Worm (Caenorhabditis elegans) whole organism, L3 larva: ENCODE data around the gene ndub-3.
A peak's percentile ranks its signal among the peaks of the same experiment; 100 is the strongest.

Source experiments
- ZK546.5 ChIP-seq: sonication (generic microtip); optimal IDR thresholded peaks from 2 replicates; lab custom pipeline; 2017; ENCODE audit warnings: missing biosample characterization, missing genetic modification characterization
- aly-2 ChIP-seq: fragments of 150-350 bp; optimal IDR thresholded peaks from 2 replicates; lab custom pipeline; 2014; ENCODE audit warnings: missing biosample characterization, missing genetic modification characterization
- ama-1 ChIP-seq: fragments of 150-350 bp; optimal IDR thresholded peaks from 2 replicates; lab custom pipeline; 2018
- ceh-16 ChIP-seq: sonication (generic microtip); optimal IDR thresholded peaks from 2 replicates; lab custom pipeline; 2017; ENCODE audit warnings: missing biosample characterization, missing genetic modification characterization
- ceh-28 ChIP-seq: fragments of 150-350 bp; optimal IDR thresholded peaks from 2 replicates; lab custom pipeline; 2014; ENCODE audit warnings: missing biosample characterization, missing genetic modification reagents, missing genetic modification characterization
- ceh-82 ChIP-seq: fragments of 150-350 bp; optimal IDR thresholded peaks from 2 replicates; lab custom pipeline; 2014; ENCODE audit warnings: missing biosample characterization, missing genetic modification characterization
- ceh-9 ChIP-seq: sonication (generic microtip); optimal IDR thresholded peaks from 2 replicates; lab custom pipeline; 2018; ENCODE audit warnings: missing biosample characterization, missing genetic modification characterization
- egl-27 ChIP-seq: sonication (generic microtip); optimal IDR thresholded peaks from 4 replicates; lab custom pipeline; 2017; ENCODE audit warnings: missing biosample characterization, missing genetic modification reagents, missing genetic modification characterization
- egl-5 ChIP-seq: fragments of 150-350 bp; optimal IDR thresholded peaks from 2 replicates; lab custom pipeline; 2017; ENCODE audit warnings: missing biosample characterization, missing genetic modification reagents, missing genetic modification characterization, inconsistent platforms
- elt-1 ChIP-seq: fragments of 150-350 bp; optimal IDR thresholded peaks from 2 replicates; lab custom pipeline; 2014; ENCODE audit warnings: missing biosample characterization, missing genetic modification characterization
- elt-3 ChIP-seq, 3 experiments: fragments of 150-350 bp in 1 of 3; sonication (generic microtip) in 2 of 3; optimal IDR thresholded peaks; 2 replicates in 2 of 3; 4 replicates in 1 of 3; lab custom pipeline; 2014 to 2017; ENCODE audit warnings: missing biosample characterization in 3 of 3, missing genetic modification characterization in 3 of 3
- eor-1 ChIP-seq, 2 experiments: fragments of 150-350 bp; optimal IDR thresholded peaks; 2 replicates each; lab custom pipeline; 2014 to 2018; ENCODE audit warnings: missing biosample characterization in 2 of 2, missing genetic modification characterization in 2 of 2
- fkh-10 ChIP-seq: sonication (generic microtip); optimal IDR thresholded peaks from 2 replicates; lab custom pipeline; 2017; ENCODE audit warnings: missing biosample characterization, missing genetic modification reagents, missing genetic modification characterization
- fkh-2 ChIP-seq: fragments of 150-350 bp; optimal IDR thresholded peaks from 2 replicates; lab custom pipeline; 2014; ENCODE audit warnings: missing biosample characterization, missing genetic modification reagents, missing genetic modification characterization
- fos-1 ChIP-seq: fragments of 150-350 bp; optimal IDR thresholded peaks from 2 replicates; lab custom pipeline; 2014; ENCODE audit warnings: missing biosample characterization, missing genetic modification characterization
- hmg-11 ChIP-seq: sonication (generic microtip); optimal IDR thresholded peaks from 2 replicates; lab custom pipeline; 2016; ENCODE audit warnings: missing genetic modification characterization, missing compliant biosample characterization
- jun-1 ChIP-seq: fragments of 150-350 bp; optimal IDR thresholded peaks from 2 replicates; lab custom pipeline; 2014; ENCODE audit warnings: missing biosample characterization, missing genetic modification reagents, missing genetic modification characterization
- lin-15B ChIP-seq: fragments of 150-350 bp; optimal IDR thresholded peaks from 2 replicates; lab custom pipeline; 2014; ENCODE audit warnings: missing biosample characterization, missing genetic modification characterization
- lin-39 ChIP-seq: fragments of 150-350 bp; optimal IDR thresholded peaks from 2 replicates; lab custom pipeline; 2018; ENCODE audit warnings: missing biosample characterization, missing genetic modification reagents, missing genetic modification characterization
- lsy-12 ChIP-seq: sonication (generic microtip); optimal IDR thresholded peaks from 2 replicates; lab custom pipeline; 2016; ENCODE audit warnings: mild to moderate bottlenecking, missing genetic modification characterization, missing compliant biosample characterization
- mml-1 ChIP-seq: fragments of 150-350 bp; sonication (generic microtip); optimal IDR thresholded peaks from 3 replicates; lab custom pipeline; 2014; ENCODE audit warnings: missing biosample characterization, missing genetic modification characterization
- nfya-1 ChIP-seq: sonication (generic microtip); optimal IDR thresholded peaks from 2 replicates; lab custom pipeline; 2017; ENCODE audit warnings: missing genetic modification characterization, mild to moderate bottlenecking, missing compliant biosample characterization, antibody characterized with exemption, moderate library complexity; ENCODE audit not compliant: insufficient read depth
- nhr-12 ChIP-seq: fragments of 150-350 bp; optimal IDR thresholded peaks from 2 replicates; lab custom pipeline; 2014; ENCODE audit warnings: missing biosample characterization, missing genetic modification characterization
- nhr-23 ChIP-seq: fragments of 150-350 bp; optimal IDR thresholded peaks from 2 replicates; lab custom pipeline; 2014; ENCODE audit warnings: missing biosample characterization, missing genetic modification reagents, missing genetic modification characterization
- nhr-237 ChIP-seq: fragments of 150-350 bp; optimal IDR thresholded peaks from 2 replicates; lab custom pipeline; 2014; ENCODE audit warnings: missing biosample characterization, missing genetic modification characterization
- nhr-28 ChIP-seq: fragments of 150-350 bp; optimal IDR thresholded peaks from 2 replicates; lab custom pipeline; 2014; ENCODE audit warnings: missing biosample characterization, missing genetic modification characterization
- nhr-43 ChIP-seq: sonication (generic microtip); optimal IDR thresholded peaks from 2 replicates; lab custom pipeline; 2016; ENCODE audit warnings: mild to moderate bottlenecking, missing genetic modification characterization, missing compliant biosample characterization; ENCODE audit not compliant: poor library complexity, severe bottlenecking
- nhr-67 ChIP-seq: fragments of 150-350 bp; optimal IDR thresholded peaks from 2 replicates; lab custom pipeline; 2014; ENCODE audit warnings: missing biosample characterization, missing genetic modification characterization
- nhr-77 ChIP-seq: fragments of 150-350 bp; optimal IDR thresholded peaks from 2 replicates; lab custom pipeline; 2014; ENCODE audit warnings: missing biosample characterization, missing genetic modification characterization
- sea-2 ChIP-seq: fragments of 150-350 bp; sonication (generic microtip); optimal IDR thresholded peaks from 4 replicates; lab custom pipeline; 2014; ENCODE audit warnings: missing biosample characterization, missing genetic modification reagents, missing genetic modification characterization
- snpc-4 ChIP-seq: fragments of 150-350 bp; optimal IDR thresholded peaks from 2 replicates; lab custom pipeline; 2014; ENCODE audit warnings: missing biosample characterization, missing genetic modification characterization
- unc-62 ChIP-seq: fragments of 150-350 bp; sonication (generic microtip); optimal IDR thresholded peaks from 4 replicates; lab custom pipeline; 2014; ENCODE audit warnings: missing biosample characterization, missing genetic modification reagents, missing genetic modification characterization
- zag-1 ChIP-seq: fragments of 150-350 bp; optimal IDR thresholded peaks from 2 replicates; lab custom pipeline; 2014; ENCODE audit warnings: missing biosample characterization, missing genetic modification characterization
- ztf-4 ChIP-seq: fragments of 150-350 bp; optimal IDR thresholded peaks from 2 replicates; lab custom pipeline; 2014; ENCODE audit warnings: missing biosample characterization, missing genetic modification characterization

ndub-3 gene

DNA sequence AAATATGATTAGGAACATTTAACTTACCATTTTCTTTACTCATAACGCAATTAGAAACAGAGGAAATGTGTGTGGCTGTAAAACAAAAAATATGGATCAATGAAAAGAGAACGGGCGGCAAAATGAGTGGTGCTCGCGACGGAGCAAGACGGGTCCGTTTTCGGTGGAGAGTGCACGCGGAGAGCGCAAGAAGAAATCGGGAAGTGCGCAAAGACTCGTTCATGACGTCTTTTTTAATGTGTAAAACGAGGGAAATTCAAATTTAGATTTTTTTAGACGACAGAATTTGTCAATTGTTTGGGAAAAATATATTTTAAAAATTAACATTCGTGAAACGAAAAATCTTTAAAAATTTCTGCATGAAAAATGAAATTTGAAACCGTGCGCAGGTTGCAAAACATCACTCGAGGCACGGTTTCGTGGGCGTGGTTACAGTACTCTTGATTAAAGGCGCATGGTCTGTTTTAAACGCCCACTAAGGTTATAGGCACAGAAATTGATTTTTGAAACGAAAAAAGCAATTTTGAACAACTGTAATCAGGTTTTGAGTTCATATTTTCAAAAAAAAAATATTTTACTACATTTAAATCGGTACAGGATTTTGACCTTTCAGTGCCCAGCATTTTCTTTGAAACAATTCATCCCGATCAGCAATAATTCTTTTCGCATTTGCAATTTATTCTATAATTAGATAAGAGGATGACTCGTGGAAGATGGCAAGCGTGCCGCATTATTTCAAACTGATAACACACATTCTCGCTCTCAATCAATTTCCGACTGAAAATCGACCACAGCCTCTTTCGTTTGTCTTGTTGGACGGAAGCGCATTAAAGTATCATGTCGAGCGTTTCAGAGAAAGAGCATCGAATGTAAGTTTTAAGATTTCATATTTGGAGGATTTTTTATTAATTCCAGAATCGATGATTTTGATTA, 4.8 kb upstream of the ndub-3 start, which contains the start of the genes szy-20 and C18E9.5 (continued):
- TF ChIP-seq nhr-23 (peak; percentile 71), nhr-77 (tag; lab: Kevin White, UChicago) (peak; percentile 33), nhr-237 (tag; lab: Kevin White, UChicago) (no peak), lsy-12 (tag; lab: Kevin White, UChicago) (peak; percentile 57), eor-1 (tag; optimal IDR thresholded peaks at IDR 0.05; lab: Kevin White, UChicago) (no peak), zag-1 (tag; lab: Kevin White, UChicago) (no peak), ama-1 (lab: Kevin White, UChicago) (peak; percentile 49)

ce11 chrII:8964049-8964448, 641 bp downstream of the ndub-3 start, which contains the start of gene sftd-3:
Gene sftd-3, minus strand, starts transcription at chrII:8964149.
- TF ChIP-seq unc-62 (GFP tag; lab: Kevin White, UChicago), result no peak
- TF ChIP-seq nhr-28 (tag; lab: Kevin White, UChicago), result no peak
- TF ChIP-seq ceh-82 (tag; lab: Kevin White, UChicago), result no peak
- TF ChIP-seq nhr-237 (tag; lab: Kevin White, UChicago), result no peak
- no peak for TF ChIP-seq ceh-28 (tag; lab: Kevin White, UChicago)
- TF ChIP-seq elt-3 (tag; optimal IDR thresholded peaks at IDR 0.05; lab: Kevin White, UChicago), result no peak
- no peak for TF ChIP-seq nhr-43
- TF ChIP-seq zag-1 (tag; lab: Kevin White, UChicago), result no peak
- no peak for TF ChIP-seq aly-2 (tag; lab: Kevin White, UChicago)
- no peak for TF ChIP-seq fkh-10 (GFP tag; lab: Kevin White, UChicago)
- TF ChIP-seq ceh-16 (tag; lab: Kevin White, UChicago), result no peak
- no peak for TF ChIP-seq jun-1 (tag; lab: Kevin White, UChicago)
- TF ChIP-seq ztf-4 (tag; lab: Kevin White, UChicago), result no peak
- no peak for TF ChIP-seq hmg-11 (tag; lab: Kevin White, UChicago)
- TF ChIP-seq sea-2 (GFP tag; lab: Kevin White, UChicago), result no peak
- TF ChIP-seq egl-27 (tag; lab: Kevin White, UChicago), result no peak
- no peak for TF ChIP-seq nhr-12 (tag; lab: Kevin White, UChicago)
- no peak for TF ChIP-seq lin-39 (tag; lab: Kevin White, UChicago)
- TF ChIP-seq mml-1 (tag; lab: Kevin White, UChicago), result no peak
- no peak for TF ChIP-seq ceh-9 (tag; lab: Kevin White, UChicago)

DNA sequence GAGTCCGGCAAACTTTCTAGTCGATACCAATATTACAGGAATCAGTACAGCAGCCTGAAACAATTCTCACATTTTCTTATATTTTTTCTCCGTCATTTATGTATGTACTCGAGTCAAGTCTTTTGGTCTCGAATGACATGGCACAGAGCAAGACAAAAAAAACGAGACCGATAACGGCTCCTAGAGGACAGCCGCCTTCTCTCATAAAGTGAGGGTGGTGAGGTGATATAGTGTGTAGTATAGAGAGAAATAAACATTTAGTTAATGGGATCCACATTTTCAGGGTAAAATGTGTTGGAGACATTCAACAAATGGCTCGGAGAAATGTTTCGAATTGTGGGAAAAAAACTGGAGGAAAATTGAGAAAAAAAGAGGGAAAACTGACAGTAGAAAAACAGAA, 2.5 kb downstream of the ndub-3 start:
- no peak for TF ChIP-seq jun-1 (tag; lab: Kevin White, UChicago)
- TF ChIP-seq lin-39 (tag; lab: Kevin White, UChicago), result peak; percentile 42
- TF ChIP-seq egl-5 (tag; lab: Kevin White, UChicago), result peak; percentile 96
- TF ChIP-seq nfya-1 (tag; lab: Kevin White, UChicago), result peak; percentile 22
- TF ChIP-seq ZK546.5 (tag; lab: Kevin White, UChicago), result no peak

ce11 chrII:8961450-8961849, 3.2 kb downstream of the ndub-3 start:
- TF ChIP-seq lin-39 (tag; lab: Kevin White, UChicago), result peak; percentile 74
- TF ChIP-seq lin-15B (tag; lab: Kevin White, UChicago), result no peak

ce11 chrII:8960414-8960813, 4.3 kb downstream of the ndub-3 start, which contains the start of gene cal-2:
Gene cal-2, plus strand, starts transcription at chrII:8960714.
- TF ChIP-seq mml-1 (tag; lab: Kevin White, UChicago), result no peak
- no peak for TF ChIP-seq nhr-12 (tag; lab: Kevin White, UChicago)
- TF ChIP-seq lin-15B (tag; lab: Kevin White, UChicago), result no peak
- TF ChIP-seq egl-27 (tag; lab: Kevin White, UChicago), result no peak
- no peak for TF ChIP-seq ZK546.5 (tag; lab: Kevin White, UChicago)
- TF ChIP-seq eor-1 (tag; optimal IDR thresholded peaks at IDR 0.05; lab: Kevin White, UChicago), result no peak
- no peak for TF ChIP-seq fos-1 (tag; lab: Kevin White, UChicago)
- TF ChIP-seq fkh-10 (GFP tag; lab: Kevin White, UChicago), result no peak
- TF ChIP-seq aly-2 (tag; lab: Kevin White, UChicago), result no peak
- no peak for TF ChIP-seq nfya-1 (tag; lab: Kevin White, UChicago)
- no peak for TF ChIP-seq snpc-4 (tag; lab: Kevin White, UChicago)
- no peak for TF ChIP-seq ceh-82 (tag; lab: Kevin White, UChicago)
- TF ChIP-seq nhr-67, result no peak
- TF ChIP-seq elt-1 (tag; lab: Kevin White, UChicago), result no peak
- TF ChIP-seq ztf-4 (tag; lab: Kevin White, UChicago), result no peak
- no peak for TF ChIP-seq elt-3 (tag; optimal IDR thresholded peaks at IDR 0.05; lab: Kevin White, UChicago)
- TF ChIP-seq fkh-2 (tag; lab: Kevin White, UChicago), result no peak
- TF ChIP-seq hmg-11 (tag; lab: Kevin White, UChicago), result no peak
